Fruit fly (Drosophila melanogaster) S2 (cell line): ENCODE data around the gene CG15404.

ENCODE experiments used
- CG8478 ChIP-seq: fragments of >200 bp; optimal IDR thresholded peaks from 2 replicates; lab custom pipeline; 2018
- CTCF ChIP-seq, 2 experiments: fragments of >200 bp; optimal IDR thresholded peaks; 2 replicates each; lab custom pipeline; 2018

DNA sequence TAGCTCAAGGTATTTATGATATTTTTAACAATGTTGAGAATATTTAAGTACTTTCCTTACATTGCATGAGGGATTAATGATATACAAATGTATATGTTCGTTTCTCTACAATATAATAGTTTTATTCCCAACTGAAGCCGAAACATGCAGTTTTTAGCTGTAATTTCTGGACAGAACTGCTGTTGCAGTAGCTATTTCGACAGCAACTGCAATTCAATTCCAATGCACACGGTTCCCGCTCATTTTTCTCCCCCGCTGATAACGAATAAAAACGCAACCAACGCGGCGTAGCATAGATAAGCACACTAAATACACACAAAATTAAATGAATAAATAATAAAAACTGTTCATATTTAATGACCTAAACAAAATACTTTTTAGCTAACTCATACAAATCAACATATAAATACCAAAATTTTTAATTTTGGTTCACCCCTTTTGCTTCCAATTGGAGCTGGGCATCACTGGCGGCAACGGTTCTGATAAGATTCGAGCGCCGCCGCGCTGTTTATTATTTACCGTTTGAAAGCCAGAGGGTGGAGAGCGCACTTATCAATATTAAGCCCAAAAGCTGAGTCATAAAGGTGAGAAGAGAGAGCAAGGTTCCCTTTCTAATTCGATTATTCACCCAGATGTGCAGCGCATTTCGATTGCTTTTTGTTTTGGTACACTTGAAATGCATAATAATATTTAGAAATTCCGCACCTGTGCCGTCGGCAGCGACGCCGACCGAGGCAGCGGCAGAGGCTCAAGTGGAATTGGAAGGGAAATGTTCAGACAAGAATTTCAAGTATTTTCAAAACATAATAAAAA, 15.3 kb upstream of the CG15404 start:
- no peak for TF ChIP-seq CG8478 (lab: Kevin White, UChicago)
- TF ChIP-seq CTCF (optimal IDR thresholded peaks at IDR 0.05; lab: Kevin White, UChicago), result no peak
